Worm (Caenorhabditis elegans): ENCODE data around the gene nlp-11.
"Not testable (repeated sequence)": the region's sequence is repeated elsewhere in the genome, so short reads cannot be mapped to it uniquely, and the experiment has no call there.

Gene nlp-11

ce11 chrII:9691839-9692238, at the start of gene nlp-11:
nlp-11 (minus strand) TSS chrII:9691939.
- no peak for TF ChIP-seq dao-5 (tag; optimal IDR thresholded peaks at IDR 0.05)
- no peak for TF ChIP-seq W03F9.2 (tag; optimal IDR thresholded peaks at IDR 0.05)
- TF ChIP-seq him-1 (tag; optimal IDR thresholded peaks at IDR 0.05): no peak

DNA sequence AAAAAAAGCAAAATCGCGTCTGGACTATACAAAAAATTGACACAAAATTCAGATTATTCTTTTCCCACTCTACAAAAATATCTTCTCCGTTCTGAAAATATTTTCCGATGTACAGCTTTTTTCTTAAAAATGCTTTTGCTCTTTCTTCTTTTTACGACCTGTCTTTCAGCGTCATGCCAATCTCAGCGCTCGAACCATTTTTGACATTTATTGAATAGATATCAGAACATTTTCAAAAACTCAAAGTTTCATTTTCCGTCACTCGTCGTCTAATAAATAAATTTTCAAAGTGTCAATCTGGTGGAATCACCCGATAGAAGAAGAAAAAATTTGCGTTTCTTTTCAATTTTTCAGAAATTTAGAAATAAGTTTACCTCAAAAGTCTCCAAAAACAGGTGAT, 49.7 kb upstream of the nlp-11 start:
- TF ChIP-seq dao-5 (tag; optimal IDR thresholded peaks at IDR 0.05): no peak
- no peak for TF ChIP-seq W03F9.2 (tag; optimal IDR thresholded peaks at IDR 0.05)
- no peak for TF ChIP-seq him-1 (tag; optimal IDR thresholded peaks at IDR 0.05)

ce11 chrII:9740552-9740951, 48.8 kb upstream of the nlp-11 start:
- TF ChIP-seq W03F9.2 (tag; optimal IDR thresholded peaks at IDR 0.05) (no peak), him-1 (tag; optimal IDR thresholded peaks at IDR 0.05) (no peak), dao-5 (tag; optimal IDR thresholded peaks at IDR 0.05) (no peak)

- TF ChIP-seq him-1 (tag; optimal IDR thresholded peaks at IDR 0.05): no peak
- TF ChIP-seq dao-5 (tag; optimal IDR thresholded peaks at IDR 0.05): no peak
- no peak for TF ChIP-seq W03F9.2 (tag; optimal IDR thresholded peaks at IDR 0.05)
Observed at ce11 chrII:9738820-9739219, 47.1 kb upstream of the nlp-11 start.

DNA sequence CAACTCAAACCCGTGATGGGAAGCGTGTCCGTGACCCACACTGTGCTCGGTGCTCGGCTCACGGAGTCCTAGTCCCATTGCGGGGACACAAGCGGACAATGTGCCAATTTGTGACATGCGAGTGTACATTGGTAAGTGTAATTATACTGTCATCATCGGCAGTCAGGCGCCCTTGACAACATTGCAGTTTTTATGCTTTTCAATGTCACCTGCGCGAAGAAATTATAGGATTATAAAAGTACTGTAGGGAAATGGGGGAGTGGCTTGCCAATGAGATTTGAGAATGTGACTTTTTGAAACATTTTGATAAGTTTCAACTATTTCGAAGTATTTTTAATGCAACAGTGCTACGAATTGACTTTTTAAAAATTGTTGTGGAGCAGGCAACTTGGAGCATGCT, 44.0 kb upstream of the nlp-11 start:
- TF ChIP-seq W03F9.2 (tag; optimal IDR thresholded peaks at IDR 0.05): no peak
- TF ChIP-seq him-1 (tag; optimal IDR thresholded peaks at IDR 0.05): no peak
- no peak for TF ChIP-seq dao-5 (tag; optimal IDR thresholded peaks at IDR 0.05)

- TF ChIP-seq him-1, W03F9.2, dao-5 (tag; optimal IDR thresholded peaks at IDR 0.05): not testable (repeated sequence)
Observed at ce11 chrII:9731810-9732209, 40.1 kb upstream of the nlp-11 start, which contains the start of gene mab-3. mab-3 (plus strand) TSS chrII:9732137.

ce11 chrII:9729866-9730265, 38.1 kb upstream of the nlp-11 start:
- TF ChIP-seq him-1 (tag; optimal IDR thresholded peaks at IDR 0.05) (no peak), dao-5 (tag; optimal IDR thresholded peaks at IDR 0.05) (no peak), W03F9.2 (tag; optimal IDR thresholded peaks at IDR 0.05) (no peak)

ce11 chrII:9729196-9729595, 37.5 kb upstream of the nlp-11 start:
- TF ChIP-seq him-1 (tag; optimal IDR thresholded peaks at IDR 0.05) (no peak), W03F9.2 (tag; optimal IDR thresholded peaks at IDR 0.05) (no peak), dao-5 (tag; optimal IDR thresholded peaks at IDR 0.05) (no peak)

DNA sequence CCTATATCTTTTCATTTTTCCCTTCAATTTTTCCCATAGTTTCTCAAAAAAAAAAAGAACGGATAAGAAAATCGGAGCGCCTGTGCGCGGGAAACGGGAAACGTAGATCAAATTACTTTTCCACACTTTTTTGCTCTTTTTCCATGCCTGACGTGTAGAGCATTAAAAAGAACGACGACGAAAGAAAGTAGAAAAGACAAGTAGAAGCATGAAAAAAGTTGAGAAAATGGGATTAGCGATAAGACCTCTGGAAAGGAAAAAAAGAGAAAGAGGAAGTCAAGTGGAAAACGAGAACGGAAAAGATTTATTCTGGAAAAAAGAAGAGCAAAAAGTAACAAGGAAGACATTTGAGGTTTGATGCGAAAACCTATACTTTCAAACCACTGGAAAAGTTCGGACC, 36.8 kb upstream of the nlp-11 start:
- TF ChIP-seq W03F9.2 (tag; optimal IDR thresholded peaks at IDR 0.05) (no peak), him-1 (tag; optimal IDR thresholded peaks at IDR 0.05) (no peak), dao-5 (tag; optimal IDR thresholded peaks at IDR 0.05) (no peak)

DNA sequence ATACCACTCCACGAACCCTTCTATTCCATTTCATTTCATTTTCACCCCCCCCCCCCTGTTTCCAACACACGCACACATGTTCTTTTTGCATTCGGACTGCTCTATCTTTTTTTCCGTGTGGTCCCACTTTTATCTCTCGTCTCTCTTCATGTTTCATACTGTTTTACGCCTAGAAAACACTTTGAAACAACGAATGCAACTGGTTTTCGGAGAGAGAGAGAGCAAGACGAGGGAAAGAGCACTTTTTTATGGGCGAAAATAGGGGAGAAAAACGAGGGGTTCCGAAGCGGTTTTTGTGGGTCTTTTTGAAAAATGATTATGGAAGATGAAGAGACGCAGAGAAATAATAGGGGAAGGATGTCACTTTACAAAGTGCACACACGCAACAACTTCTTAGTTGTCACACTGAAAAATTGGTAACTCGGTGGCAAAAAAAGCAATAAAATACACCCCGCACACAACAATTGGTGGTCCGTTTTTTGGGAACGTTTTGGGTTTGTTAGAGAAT, 35.5 kb upstream of the nlp-11 start:
- TF ChIP-seq W03F9.2 (tag; optimal IDR thresholded peaks at IDR 0.05) (no peak), dao-5 (tag; optimal IDR thresholded peaks at IDR 0.05) (no peak), him-1 (tag; optimal IDR thresholded peaks at IDR 0.05) (no peak)

ce11 chrII:9725056-9725455, 33.3 kb upstream of the nlp-11 start:
- no peak for TF ChIP-seq him-1 (tag; optimal IDR thresholded peaks at IDR 0.05)
- TF ChIP-seq W03F9.2 (tag; optimal IDR thresholded peaks at IDR 0.05): no peak

DNA sequence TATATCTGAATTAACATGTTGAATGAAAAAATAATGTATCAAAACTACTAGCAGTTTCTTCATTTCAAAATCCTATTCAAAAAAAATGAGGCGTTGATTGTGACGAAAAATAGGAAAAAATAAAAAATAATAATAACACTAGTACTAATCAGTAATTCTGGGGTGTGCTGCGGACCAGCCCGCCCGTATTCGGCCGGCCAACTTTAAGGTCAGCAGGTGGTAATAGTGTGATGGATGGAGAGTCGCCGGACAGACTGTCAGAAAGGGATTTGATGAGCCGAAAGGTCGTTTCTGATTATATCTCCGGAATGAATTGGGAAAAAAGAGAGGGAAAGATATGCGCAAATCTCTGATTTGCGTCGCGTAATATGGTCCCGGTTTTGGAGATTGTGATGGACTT, 32.7 kb upstream of the nlp-11 start, which contains the start of gene cutl-2:
cutl-2 (minus strand) TSS at position 210 of the 400 bp plus-strand sequence.
- TF ChIP-seq him-1 (tag; optimal IDR thresholded peaks at IDR 0.05) (no peak), dao-5 (tag; optimal IDR thresholded peaks at IDR 0.05) (no peak), W03F9.2 (tag; optimal IDR thresholded peaks at IDR 0.05) (no peak)

DNA sequence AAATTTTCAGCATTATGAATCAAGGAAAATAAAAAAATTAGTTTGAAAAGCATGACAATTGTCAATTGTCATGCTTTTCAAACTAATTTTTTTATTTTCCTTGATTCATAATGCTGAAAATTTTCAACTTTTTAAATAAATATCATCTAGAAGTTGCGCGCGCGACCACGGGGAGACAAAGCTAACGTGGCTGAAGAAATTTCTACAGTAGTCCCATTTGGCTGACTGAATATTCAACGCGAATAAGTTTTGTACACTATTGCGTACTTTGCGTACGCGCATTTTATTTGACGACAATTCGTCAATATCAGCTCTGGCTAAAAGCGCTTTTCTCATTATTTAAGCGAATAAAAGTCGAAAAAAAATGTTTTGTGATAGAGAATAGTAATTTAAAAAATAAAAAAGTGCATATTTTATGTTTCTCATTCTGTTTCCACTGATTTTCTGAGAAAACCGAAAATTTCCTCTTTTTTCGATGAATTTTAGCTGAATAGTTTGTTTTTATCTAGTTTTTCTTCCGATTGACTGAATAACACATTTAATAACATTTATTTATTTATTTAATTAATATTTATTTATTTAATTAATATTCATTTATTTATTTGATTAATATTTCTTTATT, 27.0 kb upstream of the nlp-11 start, which contains the start of gene Y53C12A.11:
Y53C12A.11 (minus strand) TSS at position 68 of the 622 bp plus-strand sequence.
- not testable (repeated sequence) for TF ChIP-seq him-1, W03F9.2, dao-5 (tag; optimal IDR thresholded peaks at IDR 0.05)

- TF ChIP-seq W03F9.2 (tag; optimal IDR thresholded peaks at IDR 0.05): no peak
- no peak for TF ChIP-seq dao-5 (tag; optimal IDR thresholded peaks at IDR 0.05)
- TF ChIP-seq him-1 (tag; optimal IDR thresholded peaks at IDR 0.05): no peak
Observed at ce11 chrII:9717904-9718303, 26.2 kb upstream of the nlp-11 start, which contains the start of gene Y53C12A.6. Y53C12A.6 (minus strand) TSS chrII:9718004.
